Worm (Caenorhabditis elegans) whole organism, early embryonic: ENCODE data around the gene W07G4.5.

ENCODE experiments used
- B0310.2 ChIP-seq: sonication (generic microtip); optimal IDR thresholded peaks from 2 replicates; lab custom pipeline; 2016; ENCODE audit warnings: mild to moderate bottlenecking, missing genetic modification characterization, missing compliant biosample characterization
- ama-1 ChIP-seq: fragments of 150-350 bp; optimal IDR thresholded peaks from 2 replicates; lab custom pipeline; 2014
- flt-1 ChIP-seq: fragments of 200-800 bp; sonication (Bioruptor generic); IDR thresholded peaks from 2 replicates; pipeline ENCODE4 v1.3.6; 2022; ENCODE audit warnings: missing genetic modification characterization, missing compliant biosample characterization
- hmg-4 ChIP-seq: fragments of 200-800 bp; sonication (Bioruptor generic); optimal IDR thresholded peaks from 2 replicates; lab custom pipeline; 2018; ENCODE audit warnings: mild to moderate bottlenecking, missing genetic modification characterization, missing compliant biosample characterization

- TF ChIP-seq ama-1 (lab: Kevin White, UChicago) (no peak), hmg-4 (no peak), flt-1 (no peak), B0310.2 (tag; lab: Kevin White, UChicago) (no peak)
Observed at ce11 chrV:13043195-13043762, 4.5 kb upstream of the W07G4.5 start, which contains the start of gene lap-2.
